Worm (Caenorhabditis elegans) whole organism, dauer: ENCODE data around the gene B0280.9.

Experiments
- unc-62 ChIP-seq: sonication (generic microtip); optimal IDR thresholded peaks from 2 replicates; lab custom pipeline; 2017; ENCODE audit warnings: missing biosample characterization, missing genetic modification reagents, missing genetic modification characterization

The B0280.9 gene

DNA sequence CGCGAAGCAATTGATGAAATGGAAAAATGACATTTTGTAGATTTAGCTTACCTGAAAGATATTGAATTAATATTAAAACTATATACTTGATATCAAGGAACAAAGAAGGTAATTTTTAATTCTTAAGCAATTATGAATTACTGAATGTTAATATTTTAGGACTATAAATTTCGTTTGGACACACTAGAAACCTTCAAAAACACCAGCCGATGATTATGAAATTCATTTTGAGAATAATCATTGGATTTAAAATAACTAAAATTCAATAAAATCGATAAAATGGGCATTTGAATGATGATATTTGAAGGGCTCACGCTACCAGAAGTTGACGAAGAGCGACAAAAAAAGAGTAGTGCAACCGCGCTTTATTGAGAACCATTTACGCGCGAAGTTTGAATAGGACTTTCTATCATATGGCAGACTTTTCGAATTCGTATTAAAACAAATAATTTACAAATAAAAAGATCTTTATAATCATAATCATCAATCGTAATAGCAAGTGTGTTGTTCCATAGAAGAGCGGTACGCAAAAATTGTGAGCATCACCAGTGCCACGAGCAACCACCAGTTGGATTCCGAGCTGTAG is 48.8 kb downstream of the B0280.9 start, which contains the start of gene ZK418.5:
ZK418.5 (minus strand) TSS at position 51 of the 586 bp plus-strand sequence.
- TF ChIP-seq unc-62: no peak

DNA sequence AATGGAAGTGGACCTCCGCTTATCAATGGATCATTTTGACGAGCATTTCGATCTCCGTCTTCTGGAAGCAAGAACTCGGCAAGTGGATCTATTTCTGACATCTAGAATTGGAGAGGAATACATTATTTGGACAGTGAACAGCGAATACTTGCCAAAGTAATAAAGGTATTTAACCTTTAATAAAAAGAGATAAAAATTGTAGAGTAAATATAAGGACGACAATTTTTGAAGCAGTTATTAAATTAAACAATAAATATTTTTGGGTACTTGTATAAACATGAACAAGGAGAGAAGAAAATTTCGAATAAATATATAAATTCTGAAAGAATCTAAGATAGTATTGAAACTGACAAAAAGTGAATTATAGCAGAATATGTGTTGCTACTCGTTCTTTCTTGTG is 50.2 kb downstream of the B0280.9 start, which contains the start of gene lin-37:
lin-37 (minus strand) TSS at position 101 of the 400 bp plus-strand sequence.
- no peak for TF ChIP-seq unc-62
